Fruit fly (Drosophila melanogaster) ovary, adult (tissue): Measurements from ENCODE around the gene CG9399.
A peak's percentile ranks its signal among the peaks of the same experiment; 100 is the strongest.

ENCODE experiments used
- CG17801 ChIP-seq: fragments of 200-800 bp; optimal IDR thresholded peaks from 2 replicates; lab custom pipeline; 2019; ENCODE audit warnings: missing biosample characterization, mild to moderate bottlenecking, missing genetic modification characterization, moderate library complexity; ENCODE audit not compliant: partially characterized antibody

Gene CG9399

dm6 chr3R:9573812-9574587 lies at the start of gene CG9399:
CG9399 (minus strand) TSS chr3R:9574211.
- peak; percentile 96 for TF ChIP-seq CG17801 (GFP tag; lab: Kevin White, UChicago)

dm6 chr3R:9620278-9620677 lies 46.3 kb upstream of the CG9399 start:
- TF ChIP-seq CG17801 (GFP tag; lab: Kevin White, UChicago), result no peak

dm6 chr3R:9618331-9618730 lies 44.3 kb upstream of the CG9399 start:
- peak; percentile 85 for TF ChIP-seq CG17801 (GFP tag; lab: Kevin White, UChicago)

- no peak for TF ChIP-seq CG17801 (GFP tag; lab: Kevin White, UChicago)
Observed at dm6 chr3R:9613124-9613523, 39.1 kb upstream of the CG9399 start.

dm6 chr3R:9612217-9612616 lies 38.2 kb upstream of the CG9399 start:
- no peak for TF ChIP-seq CG17801 (GFP tag; lab: Kevin White, UChicago)

dm6 chr3R:9608206-9608605 lies 34.2 kb upstream of the CG9399 start:
- TF ChIP-seq CG17801 (GFP tag; lab: Kevin White, UChicago), result no peak

- TF ChIP-seq CG17801 (GFP tag; lab: Kevin White, UChicago), result no peak
Observed at dm6 chr3R:9606913-9607804, 33.1 kb upstream of the CG9399 start.

- no peak for TF ChIP-seq CG17801 (GFP tag; lab: Kevin White, UChicago)
Observed at dm6 chr3R:9605084-9605483, 31.1 kb upstream of the CG9399 start.

dm6 chr3R:9604445-9605020 lies 30.5 kb upstream of the CG9399 start:
- TF ChIP-seq CG17801 (GFP tag; lab: Kevin White, UChicago), result no peak

dm6 chr3R:9603022-9603942 lies 29.3 kb upstream of the CG9399 start:
- TF ChIP-seq CG17801 (GFP tag; lab: Kevin White, UChicago), result no peak

dm6 chr3R:9601949-9602348 lies 27.9 kb upstream of the CG9399 start:
- peak; percentile 40 for TF ChIP-seq CG17801 (GFP tag; lab: Kevin White, UChicago)

dm6 chr3R:9600558-9600959 lies 26.5 kb upstream of the CG9399 start:
- peak; percentile 74 for TF ChIP-seq CG17801 (GFP tag; lab: Kevin White, UChicago)

dm6 chr3R:9598099-9598498 lies 24.1 kb upstream of the CG9399 start:
- TF ChIP-seq CG17801 (GFP tag; lab: Kevin White, UChicago), result no peak

- no peak for TF ChIP-seq CG17801 (GFP tag; lab: Kevin White, UChicago)
Observed at dm6 chr3R:9596615-9597014, 22.6 kb upstream of the CG9399 start.
